Worm (Caenorhabditis elegans) whole organism, L1 larva: ENCODE measurements around the gene rab-39.

ENCODE experiments used
- C04F5.9 ChIP-seq: sonication (generic microtip); optimal IDR thresholded peaks from 2 replicates; lab custom pipeline; 2016; ENCODE audit warnings: missing genetic modification characterization, missing compliant biosample characterization
- Y116A8C.19 ChIP-seq: sonication (generic microtip); optimal IDR thresholded peaks from 2 replicates; lab custom pipeline; 2016; ENCODE audit warnings: missing compliant biosample characterization, missing genetic modification characterization, borderline replicate concordance
- alr-1 ChIP-seq: fragments of 200-800 bp; sonication (Bioruptor generic); optimal IDR thresholded peaks from 2 replicates; lab custom pipeline; 2018; ENCODE audit warnings: borderline replicate concordance, mild to moderate bottlenecking, missing genetic modification characterization, missing compliant biosample characterization
- ceh-82 ChIP-seq, 3 experiments: fragments of 150-350 bp in 1 of 3; sonication (generic microtip) in 2 of 3; optimal IDR thresholded peaks; 2 replicates each; lab custom pipeline; 2014 to 2017; ENCODE audit warnings: missing biosample characterization in 3 of 3, missing genetic modification characterization in 3 of 3
- dsc-1 ChIP-seq: sonication (generic microtip); optimal IDR thresholded peaks from 2 replicates; lab custom pipeline; 2016; ENCODE audit warnings: mild to moderate bottlenecking, missing genetic modification characterization, missing compliant biosample characterization
- efl-1 ChIP-seq, 4 experiments: fragments of 150-350 bp; optimal IDR thresholded peaks in 3 of 4; peaks in 1 of 4; 1 replicate in 1 of 4; 2 replicates in 3 of 4; lab custom pipeline; 2014; ENCODE audit warnings: missing biosample characterization in 2 of 4, missing genetic modification characterization in 2 of 4, missing genetic modification reagents in 2 of 4
- egl-27 ChIP-seq, 2 experiments: fragments of 150-350 bp in 1 of 2; sonication (generic microtip); optimal IDR thresholded peaks; 3 replicates each; lab custom pipeline; 2017 to 2018; ENCODE audit warnings: missing biosample characterization in 2 of 2, missing genetic modification characterization in 2 of 2, missing genetic modification reagents in 2 of 2
- elt-2 ChIP-seq: sonication (generic microtip); optimal IDR thresholded peaks from 2 replicates; lab custom pipeline; 2016; ENCODE audit warnings: missing genetic modification characterization, mild to moderate bottlenecking, inconsistent platforms, missing compliant biosample characterization, missing genetic modification reagents
- irx-1 ChIP-seq: sonication (generic microtip); optimal IDR thresholded peaks from 2 replicates; lab custom pipeline; 2016; ENCODE audit warnings: missing genetic modification characterization, missing compliant biosample characterization
- lin-14 ChIP-seq: fragments of 200-800 bp; sonication (Bioruptor generic); optimal IDR thresholded peaks from 2 replicates; lab custom pipeline; 2018; ENCODE audit warnings: mild to moderate bottlenecking, missing genetic modification characterization, moderate library complexity, missing compliant biosample characterization
- lin-35 ChIP-seq, 2 experiments: fragments of 150-350 bp; optimal IDR thresholded peaks; 2 replicates each; lab custom pipeline; 2014; ENCODE audit warnings: missing biosample characterization in 2 of 2, missing genetic modification characterization in 2 of 2, missing genetic modification reagents in 2 of 2
- lsy-2 ChIP-seq, 2 experiments: fragments of 150-350 bp; optimal IDR thresholded peaks; 2 replicates each; lab custom pipeline; 2014; ENCODE audit warnings: missing biosample characterization in 2 of 2, missing genetic modification characterization in 2 of 2
- mab-9 ChIP-seq: fragments of 200-800 bp; sonication (Bioruptor generic); IDR thresholded peaks from 2 replicates; pipeline ENCODE4 v1.3.6; 2022; ENCODE audit warnings: missing genetic modification reagents, missing genetic modification characterization, missing compliant biosample characterization
- mdl-1 ChIP-seq, 2 experiments: fragments of 150-350 bp; optimal IDR thresholded peaks; 2 replicates each; lab custom pipeline; 2014 to 2017; ENCODE audit warnings: missing biosample characterization in 2 of 2, missing genetic modification characterization in 2 of 2, inconsistent platforms in 1 of 2
- nhr-20 ChIP-seq: sonication (generic microtip); optimal IDR thresholded peaks from 2 replicates; lab custom pipeline; 2016; ENCODE audit warnings: mild to moderate bottlenecking, missing genetic modification characterization, missing compliant biosample characterization
- nhr-47 ChIP-seq: sonication (generic microtip); optimal IDR thresholded peaks from 2 replicates; lab custom pipeline; 2016; ENCODE audit warnings: mild to moderate bottlenecking, missing genetic modification characterization, moderate library complexity, missing compliant biosample characterization
- nhr-71 ChIP-seq: sonication (generic microtip); optimal IDR thresholded peaks from 2 replicates; lab custom pipeline; 2016; ENCODE audit warnings: mild to moderate bottlenecking, missing genetic modification characterization, moderate library complexity, missing compliant biosample characterization
- nhr-76 ChIP-seq: sonication (generic microtip); optimal IDR thresholded peaks from 2 replicates; lab custom pipeline; 2017; ENCODE audit warnings: missing biosample characterization, missing genetic modification characterization
- nhr-85 ChIP-seq: sonication (generic microtip); peaks from one replicate; lab custom pipeline; 2016; ENCODE audit warnings: missing genetic modification characterization, inconsistent platforms, missing compliant biosample characterization
- nhr-90 ChIP-seq: sonication (generic microtip); optimal IDR thresholded peaks from 2 replicates; lab custom pipeline; 2016; ENCODE audit warnings: mild to moderate bottlenecking, missing genetic modification characterization, missing compliant biosample characterization; ENCODE audit not compliant: poor library complexity
- pax-3 ChIP-seq: fragments of 200-800 bp; sonication (Bioruptor generic); optimal IDR thresholded peaks from 2 replicates; lab custom pipeline; 2018; ENCODE audit warnings: mild to moderate bottlenecking, missing genetic modification characterization, moderate library complexity, missing compliant biosample characterization
- pqm-1 ChIP-seq: sonication (generic microtip); optimal IDR thresholded peaks from 3 replicates; lab custom pipeline; 2017; ENCODE audit warnings: missing biosample characterization, missing genetic modification characterization
- rnt-1 ChIP-seq: sonication (generic microtip); optimal IDR thresholded peaks from 2 replicates; lab custom pipeline; 2016; ENCODE audit warnings: mild to moderate bottlenecking, missing genetic modification characterization, moderate library complexity, missing compliant biosample characterization
- skn-1 ChIP-seq: fragments of 150-350 bp; optimal IDR thresholded peaks from 2 replicates; lab custom pipeline; 2014; ENCODE audit warnings: missing biosample characterization, missing genetic modification characterization
- snpc-4 ChIP-seq: fragments of 150-350 bp; optimal IDR thresholded peaks from 2 replicates; lab custom pipeline; 2014; ENCODE audit warnings: missing biosample characterization, missing genetic modification characterization
- snu-23 ChIP-seq: sonication (generic microtip); optimal IDR thresholded peaks from 2 replicates; lab custom pipeline; 2016; ENCODE audit warnings: missing genetic modification characterization, missing compliant biosample characterization
- sup-37 ChIP-seq: fragments of 200-800 bp; sonication (Bioruptor generic); optimal IDR thresholded peaks from 2 replicates; lab custom pipeline; 2018; ENCODE audit warnings: mild to moderate bottlenecking, missing genetic modification characterization, missing compliant biosample characterization
- swsn-7 ChIP-seq: sonication (generic microtip); optimal IDR thresholded peaks from 2 replicates; lab custom pipeline; 2016; ENCODE audit warnings: missing genetic modification characterization, missing compliant biosample characterization
- vab-15 ChIP-seq: sonication (generic microtip); optimal IDR thresholded peaks from 2 replicates; lab custom pipeline; 2017; ENCODE audit warnings: missing genotype, mild to moderate bottlenecking, missing genetic modification characterization, missing compliant biosample characterization
- zag-1 ChIP-seq: fragments of 150-350 bp; optimal IDR thresholded peaks from 2 replicates; lab custom pipeline; 2014; ENCODE audit warnings: missing biosample characterization, missing genetic modification characterization

rab-39 gene

ce11 chrII:9306835-9307234, 15.9 kb downstream of the rab-39 start (continued):
- TF ChIP-seq C04F5.9 (tag; lab: Kevin White, UChicago) = no peak
- TF ChIP-seq nhr-76 (tag; lab: Kevin White, UChicago) = no peak
- no peak for TF ChIP-seq Y116A8C.19 (tag; lab: Kevin White, UChicago)

- peak; percentile 5 for TF ChIP-seq snpc-4 (tag; lab: Kevin White, UChicago)
- TF ChIP-seq efl-1 (optimal IDR thresholded peaks at IDR 0.05; lab: Kevin White, UChicago) = no peak
- peak in 1 of 2 experiments; percentile 84 for TF ChIP-seq efl-1 (GFP tag; optimal IDR thresholded peaks at IDR 0.05 in 1 of 2; lab: Kevin White, UChicago)
- no peak for TF ChIP-seq lin-35 (GFP tag; optimal IDR thresholded peaks at IDR 0.05; lab: Kevin White, UChicago)
- peak; percentile 61 for TF ChIP-seq lin-14 (GFP tag; lab: Kevin White, UChicago)
Measured at ce11 chrII:9305575-9305974, 17.1 kb downstream of the rab-39 start.

ce11 chrII:9304849-9305248, 17.9 kb downstream of the rab-39 start:
- TF ChIP-seq egl-27 (tag; optimal IDR thresholded peaks at IDR 0.05; lab: Kevin White, UChicago) = no peak

ce11 chrII:9303545-9303944, 19.2 kb downstream of the rab-39 start:
- TF ChIP-seq ceh-82 (tag; optimal IDR thresholded peaks at IDR 0.05; lab: Kevin White, UChicago) (peak in 1 of 3 experiments; percentile 15), lin-14 (GFP tag; lab: Kevin White, UChicago) (peak; percentile 24), swsn-7 (no peak), rnt-1 (tag; lab: Kevin White, UChicago) (no peak), pax-3 (tag; lab: Kevin White, UChicago) (no peak), skn-1 (tag; lab: Kevin White, UChicago) (peak; percentile 1), zag-1 (tag; lab: Kevin White, UChicago) (no peak), irx-1 (no peak)

- TF ChIP-seq elt-2 (tag; lab: Kevin White, UChicago) (peak; percentile 83), vab-15 (tag; lab: Kevin White, UChicago) (no peak), nhr-20 (tag; lab: Kevin White, UChicago) (peak; percentile 12), lin-14 (GFP tag; lab: Kevin White, UChicago) (peak; percentile 27), nhr-90 (tag; lab: Kevin White, UChicago) (peak; percentile 13), nhr-85 (tag; lab: Kevin White, UChicago) (no peak), pqm-1 (tag; lab: Kevin White, UChicago) (peak; percentile 3), snu-23 (GFP tag; lab: Kevin White, UChicago) (no peak), mdl-1 (tag; optimal IDR thresholded peaks at IDR 0.05; lab: Kevin White, UChicago) (no peak), nhr-47 (tag; lab: Kevin White, UChicago) (no peak)
- TF ChIP-seq, all 84 proteins: peak for 5
Measured at ce11 chrII:9301065-9301464, 21.7 kb downstream of the rab-39 start.

ce11 chrII:9299679-9300078, 23.0 kb downstream of the rab-39 start:
- TF ChIP-seq nhr-71 (tag; lab: Kevin White, UChicago) (peak; percentile 38), rnt-1 (tag; lab: Kevin White, UChicago) (peak; percentile 69), lin-14 (GFP tag; lab: Kevin White, UChicago) (peak; percentile 52), snu-23 (GFP tag; lab: Kevin White, UChicago) (peak; percentile 3), alr-1 (tag; lab: Kevin White, UChicago) (no peak), sup-37 (GFP tag; lab: Kevin White, UChicago) (no peak), mab-9 (GFP tag; lab: Robert Waterston, UW) (0 out of 2 replicates have a peak, but pooled peaks have one; percentile 46), dsc-1 (tag; lab: Kevin White, UChicago) (peak; percentile 5), lsy-2 (tag; optimal IDR thresholded peaks at IDR 0.05; lab: Kevin White, UChicago) (peak in 1 of 2 experiments; percentile 23), pqm-1 (tag; lab: Kevin White, UChicago) (no peak)
